Fruit fly (Drosophila melanogaster) whole organism, embryonic: ENCODE measurements around the gene fan.

ENCODE experiments used
- Abd-B ChIP-seq: fragments of 200-800 bp; sonication (Bioruptor generic); optimal IDR thresholded peaks from 2 replicates; lab custom pipeline; 2018; ENCODE audit warnings: missing biosample characterization, mild to moderate bottlenecking, missing genetic modification characterization, moderate library complexity
- Aef1 ChIP-seq: fragments of 200-800 bp; sonication (Bioruptor generic); IDR thresholded peaks from 3 replicates; pipeline ENCODE4 v1.3.6; 2022; ENCODE audit warnings: missing biosample characterization, missing genetic modification characterization
- Atf-2 ChIP-seq: fragments of 200-800 bp; sonication (Bioruptor generic); optimal IDR thresholded peaks from 2 replicates; lab custom pipeline; 2016; ENCODE audit warnings: missing biosample characterization, missing genetic modification characterization
- CG10209 ChIP-seq: fragments of 200-800 bp; sonication (Bioruptor generic); optimal IDR thresholded peaks from 3 replicates; lab custom pipeline; 2017; ENCODE audit warnings: missing biosample characterization, mild to moderate bottlenecking, missing genetic modification characterization, missing genetic modification reagents
- CG10321 ChIP-seq: fragments of 200-800 bp; sonication (Bioruptor generic); IDR thresholded peaks from 2 replicates; pipeline ENCODE4 v1.3.6; 2022; ENCODE audit warnings: missing biosample characterization, missing genetic modification characterization
- CG11247 ChIP-seq: fragments of 200-800 bp; sonication (Bioruptor generic); IDR thresholded peaks from 2 replicates; pipeline ENCODE4 v1.3.6; 2022; ENCODE audit warnings: missing biosample characterization, missing genetic modification characterization
- CG13624 ChIP-seq: fragments of 200-800 bp; sonication (Bioruptor generic); optimal IDR thresholded peaks from 2 replicates; lab custom pipeline; 2016; ENCODE audit warnings: missing biosample characterization, missing genetic modification characterization
- CG14014 ChIP-seq: fragments of 200-800 bp; sonication (Bioruptor generic); IDR thresholded peaks from 2 replicates; pipeline ENCODE4 v1.3.6; 2022; ENCODE audit warnings: missing biosample characterization, missing genetic modification characterization
- CG1529 ChIP-seq: fragments of 200-800 bp; sonication (Bioruptor generic); optimal IDR thresholded peaks from 3 replicates; lab custom pipeline; 2018; ENCODE audit warnings: missing biosample characterization, missing genetic modification characterization
- CG15696 ChIP-seq: fragments of 200-800 bp; sonication (Bioruptor generic); optimal IDR thresholded peaks from 2 replicates; lab custom pipeline; 2019; ENCODE audit warnings: missing biosample characterization, mild to moderate bottlenecking, missing genetic modification characterization, moderate library complexity
- CG1602 ChIP-seq: fragments of 200-800 bp; sonication (Bioruptor generic); optimal IDR thresholded peaks from 3 replicates; lab custom pipeline; 2016; ENCODE audit warnings: missing biosample characterization, missing genetic modification characterization
- CG17802 ChIP-seq: fragments of 200-800 bp; sonication (Bioruptor generic); optimal IDR thresholded peaks from 2 replicates; lab custom pipeline; 2018; ENCODE audit warnings: missing biosample characterization, mild to moderate bottlenecking, missing genetic modification characterization, moderate library complexity
- CG18262 ChIP-seq: fragments of 200-800 bp; optimal IDR thresholded peaks from 3 replicates; lab custom pipeline; 2019; ENCODE audit warnings: missing biosample characterization, mild to moderate bottlenecking, missing genetic modification characterization, moderate library complexity
- CG18476 ChIP-seq: fragments of 200-800 bp; sonication (Bioruptor generic); optimal IDR thresholded peaks from 2 replicates; lab custom pipeline; 2016; ENCODE audit warnings: missing biosample characterization, mild to moderate bottlenecking, missing genetic modification characterization
- CG30020 ChIP-seq: fragments of 200-800 bp; optimal IDR thresholded peaks from 2 replicates; lab custom pipeline; 2019; ENCODE audit warnings: missing biosample characterization, mild to moderate bottlenecking, missing genetic modification characterization, moderate library complexity
- CG34376 ChIP-seq: fragments of 200-800 bp; sonication (Bioruptor generic); optimal IDR thresholded peaks from 2 replicates; lab custom pipeline; 2018; ENCODE audit warnings: missing biosample characterization, mild to moderate bottlenecking, missing genetic modification characterization
- CG3726 ChIP-seq: fragments of 200-800 bp; sonication (Bioruptor generic); IDR thresholded peaks from 3 replicates; pipeline ENCODE4, ENCODE4 v1.3.6; 2022; ENCODE audit warnings: missing biosample characterization, missing genetic modification characterization
- CG7963 ChIP-seq: fragments of 200-800 bp; sonication (Bioruptor generic); IDR thresholded peaks from 3 replicates; pipeline ENCODE4 v1.3.6; 2022; ENCODE audit warnings: missing biosample characterization, missing genetic modification characterization; ENCODE audit not compliant: partially characterized antibody
- CG9609 ChIP-seq: fragments of 200-800 bp; sonication (Bioruptor generic); optimal IDR thresholded peaks from 3 replicates; lab custom pipeline; 2016; ENCODE audit warnings: missing biosample characterization, missing genetic modification characterization
- Chrac-16 ChIP-seq: fragments of 200-800 bp; sonication (Bioruptor generic); optimal IDR thresholded peaks from 3 replicates; lab custom pipeline; 2016; ENCODE audit warnings: missing biosample characterization, missing genetic modification characterization
- Dbx ChIP-seq: fragments of 200-800 bp; sonication (Bioruptor generic); IDR thresholded peaks from 3 replicates; pipeline ENCODE4 v1.3.6; 2022; ENCODE audit warnings: missing biosample characterization, missing genetic modification characterization
- Dek ChIP-seq: fragments of 200-800 bp; sonication (Bioruptor generic); optimal IDR thresholded peaks from 3 replicates; lab custom pipeline; 2019; ENCODE audit warnings: missing biosample characterization, mild to moderate bottlenecking, missing genetic modification characterization, moderate library complexity
- Dfd ChIP-seq, 2 experiments: fragments of >200 bp; optimal IDR thresholded peaks; 2 replicates each; lab custom pipeline; 2017; ENCODE audit warnings: missing biosample characterization in 2 of 2, missing genetic modification characterization in 2 of 2
- E2f2 ChIP-seq: fragments of 200-800 bp; sonication (Bioruptor generic); IDR thresholded peaks from 2 replicates; pipeline ENCODE4 v1.3.6; 2022; ENCODE audit warnings: missing biosample characterization, missing genetic modification characterization
- H2.0 ChIP-seq: fragments of 200-800 bp; sonication (Bioruptor generic); IDR thresholded peaks from 2 replicates; pipeline ENCODE4 v1.3.6; 2022; ENCODE audit warnings: missing biosample characterization, missing genetic modification characterization
- HLHmδ ChIP-seq: fragments of 200-800 bp; sonication (Bioruptor generic); optimal IDR thresholded peaks from 2 replicates; lab custom pipeline; 2018; ENCODE audit warnings: missing biosample characterization, mild to moderate bottlenecking, missing genetic modification characterization, moderate library complexity
- Hmx ChIP-seq: fragments of 200-800 bp; sonication (Bioruptor generic); optimal IDR thresholded peaks from 2 replicates; lab custom pipeline; 2016; ENCODE audit warnings: missing biosample characterization, missing genetic modification characterization
- MTF-1 ChIP-seq: fragments of 200-800 bp; sonication (Bioruptor generic); optimal IDR thresholded peaks from 2 replicates; lab custom pipeline; 2018; ENCODE audit warnings: missing biosample characterization, mild to moderate bottlenecking, missing genetic modification characterization, borderline replicate concordance
- Myb ChIP-seq: fragments of 200-800 bp; sonication (Bioruptor generic); optimal IDR thresholded peaks from 2 replicates; lab custom pipeline; 2016; ENCODE audit warnings: missing biosample characterization, missing genetic modification characterization
- NK7.1 ChIP-seq: fragments of 200-800 bp; sonication (Bioruptor generic); optimal IDR thresholded peaks from 3 replicates; lab custom pipeline; 2016; ENCODE audit warnings: missing biosample characterization, missing genetic modification characterization
- Pdp1 ChIP-seq, 2 experiments: fragments of 200-800 bp; sonication (Bioruptor generic); optimal IDR thresholded peaks; 3 replicates each; lab custom pipeline; 2016; ENCODE audit warnings: missing biosample characterization in 2 of 2, missing genetic modification characterization in 2 of 2, mild to moderate bottlenecking in 1 of 2, moderate library complexity in 1 of 2
- Sin3A ChIP-seq: fragments of >200 bp; optimal IDR thresholded peaks from 2 replicates; lab custom pipeline; 2018
- ap ChIP-seq: fragments of 200-800 bp; sonication (Bioruptor generic); IDR thresholded peaks from 2 replicates; pipeline ENCODE4 v1.3.6; 2022; ENCODE audit warnings: missing biosample characterization, missing genetic modification characterization
- ara ChIP-seq: fragments of 200-800 bp; sonication (Bioruptor generic); IDR thresholded peaks from 2 replicates; pipeline ENCODE4 v1.3.6; 2022; ENCODE audit warnings: missing biosample characterization, missing genetic modification characterization
- az2 ChIP-seq: fragments of 200-800 bp; sonication (Bioruptor generic); optimal IDR thresholded peaks from 3 replicates; lab custom pipeline; 2016; ENCODE audit warnings: missing biosample characterization, missing genetic modification characterization
- ci ChIP-seq: fragments of 200-800 bp; sonication (Bioruptor generic); IDR thresholded peaks from 3 replicates; pipeline ENCODE4 v1.3.6; 2022; ENCODE audit warnings: missing biosample characterization, missing genetic modification characterization
- cwo ChIP-seq: fragments of 200-800 bp; sonication (Bioruptor generic); optimal IDR thresholded peaks from 3 replicates; lab custom pipeline; 2017; ENCODE audit warnings: missing biosample characterization, missing genetic modification characterization, mild to moderate bottlenecking, moderate library complexity, missing genetic modification reagents
- eve ChIP-seq, 2 experiments: fragments of >200 bp; optimal IDR thresholded peaks; 2 replicates each; lab custom pipeline; 2017; ENCODE audit warnings: missing biosample characterization in 2 of 2, missing genetic modification characterization in 2 of 2
- fd3F ChIP-seq: fragments of 200-800 bp; sonication (Bioruptor generic); optimal IDR thresholded peaks from 2 replicates; lab custom pipeline; 2018; ENCODE audit warnings: missing biosample characterization, mild to moderate bottlenecking, missing genetic modification characterization, moderate library complexity
- gcm ChIP-seq: fragments of 200-800 bp; sonication (Bioruptor generic); optimal IDR thresholded peaks from 2 replicates; lab custom pipeline; 2019; ENCODE audit warnings: missing biosample characterization, mild to moderate bottlenecking, missing genetic modification characterization, moderate library complexity
- gfzf ChIP-seq: fragments of 200-800 bp; sonication (Bioruptor generic); optimal IDR thresholded peaks from 2 replicates; lab custom pipeline; 2016; ENCODE audit warnings: missing biosample characterization, mild to moderate bottlenecking, missing genetic modification characterization, moderate library complexity
- hkb ChIP-seq, 2 experiments: fragments of 200-800 bp in 1 of 2; fragments of >200 bp in 1 of 2; sonication (Bioruptor generic) in 1 of 2; IDR thresholded peaks in 1 of 2; optimal IDR thresholded peaks in 1 of 2; 2 replicates each; pipeline versions ENCODE4 v1.3.6 to Lab custom; 2017 to 2022; ENCODE audit warnings: missing biosample characterization in 1 of 2, missing genetic modification characterization in 1 of 2
- hth ChIP-seq: fragments of >200 bp; optimal IDR thresholded peaks from 2 replicates; lab custom pipeline; 2017; ENCODE audit warnings: inconsistent platforms
- inv ChIP-seq: fragments of 200-800 bp; sonication (Bioruptor generic); IDR thresholded peaks from 2 replicates; pipeline ENCODE4 v1.3.6; 2022; ENCODE audit warnings: missing biosample characterization, missing genetic modification characterization; ENCODE audit not compliant: partially characterized antibody
- lbe ChIP-seq: fragments of 200-800 bp; sonication (Bioruptor generic); optimal IDR thresholded peaks from 2 replicates; lab custom pipeline; 2016; ENCODE audit warnings: missing biosample characterization, mild to moderate bottlenecking, missing genetic modification characterization
- ro ChIP-seq: fragments of 200-800 bp; sonication (Bioruptor generic); IDR thresholded peaks from 2 replicates; pipeline ENCODE4 v1.3.6; 2022; ENCODE audit warnings: missing biosample characterization, missing genetic modification characterization
- sd ChIP-seq: fragments of 200-800 bp; sonication (Bioruptor generic); optimal IDR thresholded peaks from 3 replicates; lab custom pipeline; 2018; ENCODE audit warnings: missing biosample characterization, mild to moderate bottlenecking, missing genetic modification characterization, moderate library complexity
- sna ChIP-seq: fragments of 200-800 bp; sonication (Bioruptor generic); IDR thresholded peaks from 2 replicates; pipeline ENCODE4 v1.3.6; 2022; ENCODE audit warnings: missing biosample characterization, missing genetic modification characterization; ENCODE audit not compliant: partially characterized antibody
- tap ChIP-seq: fragments of 200-800 bp; optimal IDR thresholded peaks from 3 replicates; lab custom pipeline; 2019; ENCODE audit warnings: missing biosample characterization, mild to moderate bottlenecking, missing genetic modification characterization, moderate library complexity
- trem ChIP-seq: fragments of 200-800 bp; optimal IDR thresholded peaks from 3 replicates; lab custom pipeline; 2019; ENCODE audit warnings: missing biosample characterization, mild to moderate bottlenecking, missing genetic modification characterization, moderate library complexity
- unpg ChIP-seq: fragments of 200-800 bp; sonication (Bioruptor generic); optimal IDR thresholded peaks from 3 replicates; lab custom pipeline; 2018; ENCODE audit warnings: missing biosample characterization, mild to moderate bottlenecking, missing genetic modification characterization, moderate library complexity

fan gene

DNA sequence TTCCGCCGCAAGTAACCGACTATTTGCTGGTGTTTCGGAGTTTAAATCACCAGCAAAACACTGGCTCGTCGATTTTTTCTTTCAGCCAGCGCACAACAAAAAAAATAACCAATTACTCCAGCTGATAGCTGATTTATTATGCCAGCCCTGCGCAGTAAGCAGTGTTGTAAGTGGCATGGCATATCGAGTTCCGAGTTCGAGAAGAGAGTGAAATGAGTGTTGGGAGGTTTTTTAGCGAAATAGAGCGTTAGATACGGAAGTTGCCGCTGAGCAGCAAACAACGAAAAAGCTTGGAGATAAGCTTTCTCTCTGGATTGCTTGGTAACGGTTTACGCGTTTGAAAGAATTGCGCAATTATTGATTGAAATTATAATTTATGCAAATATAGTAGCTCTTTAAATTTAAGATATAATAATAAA, 17.3 kb upstream of the fan start, which contains the start of gene CG7565 (continued):
- TF ChIP-seq MTF-1 (GFP tag; lab: Kevin White, UChicago), result peak; percentile 33
- TF ChIP-seq E2f2, result peak; percentile 38; the same call in 1 of the 2 replicates
- TF ChIP-seq CG1529 (GFP tag; lab: Kevin White, UChicago), result no peak
- TF ChIP-seq Sin3A (lab: Kevin White, UChicago), result no peak
- TF ChIP-seq ro (GFP tag; lab: Robert Waterston, UW), result no peak
- TF ChIP-seq Atf-2 (GFP tag; lab: Kevin White, UChicago), result no peak
- TF ChIP-seq Dbx (GFP tag; lab: Robert Waterston, UW), result peak; percentile 45; the same call in 1 of the 3 replicates
- TF ChIP-seq gfzf (GFP tag; lab: Kevin White, UChicago), result no peak
- no peak for TF ChIP-seq CG7963 (GFP tag; lab: Robert Waterston, UW)
- peak; percentile 18 for TF ChIP-seq sd (tag; lab: Kevin White, UChicago)
- no peak for TF ChIP-seq CG14014 (GFP tag; lab: Robert Waterston, UW)
- TF ChIP-seq unpg (GFP tag; lab: Kevin White, UChicago), result peak; percentile 24
- peak in 1 of 2 experiments; percentile 88 for TF ChIP-seq Pdp1 (GFP tag; optimal IDR thresholded peaks at IDR 0.05; lab: Kevin White, UChicago)
- TF ChIP-seq CG9609 (GFP tag; lab: Kevin White, UChicago), result peak; percentile 16
- TF ChIP-seq CG10321 (GFP tag; lab: Robert Waterston, UW), result no peak
- TF ChIP-seq H2.0, result no peak
- no peak for TF ChIP-seq fd3F
- TF ChIP-seq trem (tag; lab: Kevin White, UChicago), result peak; percentile 20
- no peak for TF ChIP-seq hkb (optimal IDR thresholded peaks at IDR 0.05; lab: Kevin White, UChicago)
- peak; percentile 30; the same call in 1 of the 2 replicates for TF ChIP-seq hkb (GFP tag; IDR thresholded peaks at IDR 0.05; lab: Robert Waterston, UW)
- TF ChIP-seq lbe, result peak; percentile 21
- TF ChIP-seq CG30020 (tag; lab: Kevin White, UChicago), result no peak
- TF ChIP-seq ara (GFP tag; lab: Robert Waterston, UW), result 0 out of 2 replicates have a peak, but pooled peaks have one; percentile 5
- no peak for TF ChIP-seq Aef1 (GFP tag; lab: Robert Waterston, UW)
- peak; percentile 49 for TF ChIP-seq CG10209
- no peak for TF ChIP-seq ap (GFP tag; lab: Robert Waterston, UW)
- TF ChIP-seq hth, result no peak
- peak; percentile 73 for TF ChIP-seq CG34376 (GFP tag; lab: Kevin White, UChicago)
- no peak for TF ChIP-seq Dfd (GFP tag; optimal IDR thresholded peaks at IDR 0.05; lab: Kevin White, UChicago)
- peak; percentile 2 for TF ChIP-seq Dek (tag; lab: Kevin White, UChicago)
- no peak for TF ChIP-seq CG1602
- no peak for TF ChIP-seq CG3726 (GFP tag; lab: Robert Waterston, UW)
- no peak for TF ChIP-seq Hmx (GFP tag; lab: Kevin White, UChicago)
- no peak for TF ChIP-seq gcm (GFP tag; lab: Kevin White, UChicago)
- TF ChIP-seq cwo (GFP tag; lab: Kevin White, UChicago), result peak; percentile 56
- TF ChIP-seq tap, result peak; percentile 3
- peak; percentile 77 for TF ChIP-seq Myb (GFP tag; lab: Kevin White, UChicago)
- no peak for TF ChIP-seq inv (GFP tag; lab: Robert Waterston, UW)
- TF ChIP-seq CG18262, result peak; percentile 14
- TF ChIP-seq eve (GFP tag; optimal IDR thresholded peaks at IDR 0.05; lab: Kevin White, UChicago), result no peak
- TF ChIP-seq NK7.1 (GFP tag; lab: Kevin White, UChicago), result no peak
- TF ChIP-seq CG15696 (tag; lab: Kevin White, UChicago), result no peak
- no peak for TF ChIP-seq CG17802 (tag; lab: Kevin White, UChicago)
- peak; percentile 71; the same call in 1 of the 2 replicates for TF ChIP-seq sna
- TF ChIP-seq HLHmδ (GFP tag; lab: Kevin White, UChicago), result no peak
- TF ChIP-seq ci (GFP tag; lab: Robert Waterston, UW), result peak; percentile 49; the same call in 1 of the 3 replicates
- TF ChIP-seq Chrac-16 (GFP tag; lab: Kevin White, UChicago), result no peak
- no peak for TF ChIP-seq Abd-B
- peak; percentile 3 for TF ChIP-seq CG18476 (GFP tag; lab: Kevin White, UChicago)
- peak; percentile 20 for TF ChIP-seq az2 (GFP tag; lab: Kevin White, UChicago)
- TF ChIP-seq CG13624 (GFP tag; lab: Kevin White, UChicago), result peak; percentile 62
- TF ChIP-seq CG11247 (GFP tag; lab: Robert Waterston, UW), result peak; percentile 35; the same call in 1 of the 2 replicates
